Fruit fly (Drosophila melanogaster): ENCODE measurements around the gene Sfp33A2.

- no peak for TF ChIP-seq CG8478 (optimal IDR thresholded peaks at IDR 0.05)
- no peak for TF ChIP-seq usp (GFP tag; optimal IDR thresholded peaks at IDR 0.05)
- peak; percentile 26 for TF ChIP-seq Dll (optimal IDR thresholded peaks at IDR 0.05)
Observed at dm6 chr2L:11812781-11813664, 24.5 kb upstream of the Sfp33A2 start.

Data from whole organism.